Worm (Caenorhabditis elegans) whole organism, L1 larva: ENCODE data around the gene str-232.

ENCODE experiments used
- C04F5.9 ChIP-seq: sonication (generic microtip); optimal IDR thresholded peaks from 2 replicates; lab custom pipeline; 2016; ENCODE audit warnings: missing genetic modification characterization, missing compliant biosample characterization
- Y116A8C.19 ChIP-seq: sonication (generic microtip); optimal IDR thresholded peaks from 2 replicates; lab custom pipeline; 2016; ENCODE audit warnings: missing compliant biosample characterization, missing genetic modification characterization, borderline replicate concordance
- aha-1 ChIP-seq: fragments of 150-350 bp; optimal IDR thresholded peaks from 2 replicates; lab custom pipeline; 2014; ENCODE audit warnings: missing biosample characterization, missing genetic modification characterization
- blmp-1 ChIP-seq: fragments of 150-350 bp; optimal IDR thresholded peaks from 2 replicates; lab custom pipeline; 2014; ENCODE audit warnings: missing biosample characterization, missing genetic modification characterization
- ceh-63 ChIP-seq: fragments of 200-800 bp; sonication (Bioruptor generic); optimal IDR thresholded peaks from 2 replicates; lab custom pipeline; 2018; ENCODE audit warnings: mild to moderate bottlenecking, missing genetic modification characterization, missing compliant biosample characterization
- ceh-8 ChIP-seq: fragments of 200-800 bp; sonication (Bioruptor generic); optimal IDR thresholded peaks from 2 replicates; lab custom pipeline; 2018; ENCODE audit warnings: mild to moderate bottlenecking, missing genetic modification characterization, moderate library complexity, missing compliant biosample characterization
- ceh-82 ChIP-seq, 3 experiments: fragments of 150-350 bp in 1 of 3; sonication (generic microtip) in 2 of 3; optimal IDR thresholded peaks; 2 replicates each; lab custom pipeline; 2014 to 2017; ENCODE audit warnings: missing biosample characterization in 3 of 3, missing genetic modification characterization in 3 of 3
- efl-3 ChIP-seq: fragments of 200-800 bp; sonication (Bioruptor generic); optimal IDR thresholded peaks from 2 replicates; lab custom pipeline; 2018; ENCODE audit warnings: mild to moderate bottlenecking, missing genetic modification characterization, missing compliant biosample characterization
- egl-27 ChIP-seq, 2 experiments: fragments of 150-350 bp in 1 of 2; sonication (generic microtip); optimal IDR thresholded peaks; 3 replicates each; lab custom pipeline; 2017 to 2018; ENCODE audit warnings: missing biosample characterization in 2 of 2, missing genetic modification characterization in 2 of 2, missing genetic modification reagents in 2 of 2
- elt-2 ChIP-seq: sonication (generic microtip); optimal IDR thresholded peaks from 2 replicates; lab custom pipeline; 2016; ENCODE audit warnings: missing genetic modification characterization, mild to moderate bottlenecking, inconsistent platforms, missing compliant biosample characterization, missing genetic modification reagents
- fos-1 ChIP-seq: fragments of 150-350 bp; optimal IDR thresholded peaks from 2 replicates; lab custom pipeline; 2014; ENCODE audit warnings: missing biosample characterization, missing genetic modification characterization
- grh-1 ChIP-seq: fragments of 200-800 bp; sonication (Bioruptor generic); IDR thresholded peaks from 2 replicates; pipeline ENCODE4 v1.3.6; 2022; ENCODE audit warnings: missing genetic modification reagents, missing genetic modification characterization, missing compliant biosample characterization
- hlh-17 ChIP-seq: fragments of 200-800 bp; sonication (Bioruptor generic); optimal IDR thresholded peaks from 2 replicates; lab custom pipeline; 2018; ENCODE audit warnings: missing genetic modification characterization, mild to moderate bottlenecking, missing compliant biosample characterization, moderate library complexity, borderline replicate concordance
- hpl-2 ChIP-seq: fragments of 150-350 bp; optimal IDR thresholded peaks from 2 replicates; lab custom pipeline; 2014; ENCODE audit warnings: missing biosample characterization, missing genetic modification reagents, missing genetic modification characterization
- isw-1 ChIP-seq: fragments of 200-800 bp; sonication (Bioruptor generic); IDR thresholded peaks from 2 replicates; pipeline ENCODE4 v1.3.6; 2022; ENCODE audit warnings: missing genetic modification characterization, missing compliant biosample characterization
- jun-1 ChIP-seq: fragments of 150-350 bp; optimal IDR thresholded peaks from 2 replicates; lab custom pipeline; 2014; ENCODE audit warnings: missing biosample characterization, missing genetic modification reagents, missing genetic modification characterization
- lin-39 ChIP-seq: fragments of 150-350 bp; optimal IDR thresholded peaks from 2 replicates; lab custom pipeline; 2014; ENCODE audit warnings: missing biosample characterization, missing genetic modification reagents, missing genetic modification characterization
- lir-3 ChIP-seq: sonication (generic microtip); optimal IDR thresholded peaks from 2 replicates; lab custom pipeline; 2016; ENCODE audit warnings: mild to moderate bottlenecking, missing genetic modification characterization, moderate library complexity, missing compliant biosample characterization; ENCODE audit not compliant: poor library complexity
- mef-2 ChIP-seq: fragments of 150-350 bp; optimal IDR thresholded peaks from 2 replicates; lab custom pipeline; 2014; ENCODE audit warnings: missing biosample characterization, missing genetic modification characterization
- nhr-71 ChIP-seq: sonication (generic microtip); optimal IDR thresholded peaks from 2 replicates; lab custom pipeline; 2016; ENCODE audit warnings: mild to moderate bottlenecking, missing genetic modification characterization, moderate library complexity, missing compliant biosample characterization
- nhr-84 ChIP-seq: sonication (generic microtip); optimal IDR thresholded peaks from 2 replicates; lab custom pipeline; 2017; ENCODE audit warnings: missing biosample characterization, missing genetic modification characterization
- nhr-85 ChIP-seq: sonication (generic microtip); peaks from one replicate; lab custom pipeline; 2016; ENCODE audit warnings: missing genetic modification characterization, inconsistent platforms, missing compliant biosample characterization
- rnt-1 ChIP-seq: sonication (generic microtip); optimal IDR thresholded peaks from 2 replicates; lab custom pipeline; 2016; ENCODE audit warnings: mild to moderate bottlenecking, missing genetic modification characterization, moderate library complexity, missing compliant biosample characterization
- skn-1 ChIP-seq: fragments of 150-350 bp; optimal IDR thresholded peaks from 2 replicates; lab custom pipeline; 2014; ENCODE audit warnings: missing biosample characterization, missing genetic modification characterization
- snu-23 ChIP-seq: sonication (generic microtip); optimal IDR thresholded peaks from 2 replicates; lab custom pipeline; 2016; ENCODE audit warnings: missing genetic modification characterization, missing compliant biosample characterization
- swsn-7 ChIP-seq: sonication (generic microtip); optimal IDR thresholded peaks from 2 replicates; lab custom pipeline; 2016; ENCODE audit warnings: missing genetic modification characterization, missing compliant biosample characterization
- tbx-2 ChIP-seq: sonication (generic microtip); optimal IDR thresholded peaks from 2 replicates; lab custom pipeline; 2016; ENCODE audit warnings: missing genetic modification characterization, missing compliant biosample characterization
- unc-62 ChIP-seq: fragments of 150-350 bp; optimal IDR thresholded peaks from 2 replicates; lab custom pipeline; 2014; ENCODE audit warnings: missing biosample characterization, missing genetic modification reagents, missing genetic modification characterization
- unc-86 ChIP-seq: sonication (generic microtip); optimal IDR thresholded peaks from 2 replicates; lab custom pipeline; 2016; ENCODE audit warnings: missing genetic modification characterization, missing compliant biosample characterization
- unc-98 ChIP-seq: fragments of 200-800 bp; sonication (Bioruptor generic); IDR thresholded peaks from 2 replicates; pipeline ENCODE4 v1.3.6; 2022; ENCODE audit warnings: missing genetic modification characterization, missing compliant biosample characterization
- vab-15 ChIP-seq: sonication (generic microtip); optimal IDR thresholded peaks from 2 replicates; lab custom pipeline; 2017; ENCODE audit warnings: missing genotype, mild to moderate bottlenecking, missing genetic modification characterization, missing compliant biosample characterization
- zag-1 ChIP-seq: fragments of 150-350 bp; optimal IDR thresholded peaks from 2 replicates; lab custom pipeline; 2014; ENCODE audit warnings: missing biosample characterization, missing genetic modification characterization
- zip-4 ChIP-seq: fragments of 200-800 bp; sonication (Bioruptor generic); optimal IDR thresholded peaks from 2 replicates; lab custom pipeline; 2018; ENCODE audit warnings: mild to moderate bottlenecking, missing genetic modification characterization, moderate library complexity, missing compliant biosample characterization
- ztf-11 ChIP-seq, 2 experiments: sonication (generic microtip); optimal IDR thresholded peaks; 2 replicates each; lab custom pipeline; 2016 to 2017; ENCODE audit warnings: missing genetic modification characterization in 2 of 2, missing biosample characterization in 1 of 2, missing compliant biosample characterization in 1 of 2
- ztf-4 ChIP-seq: fragments of 150-350 bp; optimal IDR thresholded peaks from 2 replicates; lab custom pipeline; 2014; ENCODE audit warnings: missing biosample characterization, missing genetic modification characterization

str-232 gene

DNA sequence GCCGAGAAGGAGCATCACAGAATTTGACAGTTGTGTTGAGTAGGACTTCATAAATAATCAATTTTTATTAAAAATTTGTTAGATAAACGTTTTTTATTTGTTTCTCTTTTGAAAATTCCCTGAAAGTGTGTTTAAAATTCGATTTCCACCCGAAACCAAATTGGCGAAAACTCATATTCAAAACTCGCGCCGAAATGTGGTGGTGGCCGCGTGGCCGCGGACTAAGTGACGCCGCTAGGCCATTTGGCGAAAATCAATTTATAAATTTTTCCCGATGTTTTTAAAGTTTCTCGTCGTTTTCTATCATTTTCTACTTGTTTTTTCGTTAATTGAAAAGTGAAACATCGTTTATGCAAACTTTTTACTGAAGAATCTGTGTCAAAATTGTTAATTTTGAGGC is 7.0 kb upstream of the str-232 start (continued):
- TF ChIP-seq blmp-1 (no peak), isw-1 (GFP tag; lab: Robert Waterston, UW) (peak; percentile 49), rnt-1 (tag; lab: Kevin White, UChicago) (peak; percentile 96), skn-1 (tag; lab: Kevin White, UChicago) (peak; percentile 25), hlh-17 (GFP tag; lab: Kevin White, UChicago) (no peak), elt-2 (tag; lab: Kevin White, UChicago) (peak; percentile 16), zip-4 (GFP tag; lab: Kevin White, UChicago) (no peak), ceh-8 (no peak), swsn-7 (tag; lab: Kevin White, UChicago) (peak; percentile 52), unc-62 (GFP tag; lab: Kevin White, UChicago) (no peak), nhr-71 (tag; lab: Kevin White, UChicago) (peak; percentile 73), egl-27 (tag; optimal IDR thresholded peaks at IDR 0.05; lab: Kevin White, UChicago) (no peak), tbx-2 (tag; lab: Kevin White, UChicago) (no peak), Y116A8C.19 (tag; lab: Kevin White, UChicago) (peak; percentile 30), ztf-4 (no peak), fos-1 (no peak), nhr-84 (tag; lab: Kevin White, UChicago) (no peak), snu-23 (GFP tag; lab: Kevin White, UChicago) (no peak), ceh-63 (GFP tag; lab: Kevin White, UChicago) (no peak), unc-98 (peak; percentile 66)

DNA sequence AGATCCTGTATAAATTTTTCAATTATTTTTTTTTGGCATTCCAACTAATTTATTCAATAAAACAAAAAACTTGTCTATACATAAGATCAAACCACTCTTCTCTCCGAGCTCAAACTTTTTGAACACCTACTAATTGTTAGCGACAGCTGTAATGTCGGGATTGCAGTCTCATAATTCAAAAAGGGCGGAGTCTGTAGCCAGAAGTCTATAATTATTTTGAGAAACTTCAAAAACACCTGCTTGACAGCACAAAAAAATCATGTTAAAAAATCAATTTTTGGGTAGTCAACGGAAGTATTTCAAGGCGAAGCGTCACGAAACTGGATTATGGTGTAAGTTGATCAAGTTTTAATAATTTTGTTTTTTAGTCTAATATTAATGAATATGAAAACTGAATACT is 4.5 kb upstream of the str-232 start, which contains the start of gene srx-44:
TSS of gene srx-44 (plus strand) at position 301 of the 400 bp plus-strand sequence.
- TF ChIP-seq rnt-1 (tag; lab: Kevin White, UChicago): no peak
- no peak for TF ChIP-seq nhr-85
- no peak for TF ChIP-seq ztf-4
- no peak for TF ChIP-seq unc-86
- no peak for TF ChIP-seq zag-1 (tag; lab: Kevin White, UChicago)
- TF ChIP-seq aha-1: no peak
- TF ChIP-seq mef-2 (tag; lab: Kevin White, UChicago): no peak

DNA sequence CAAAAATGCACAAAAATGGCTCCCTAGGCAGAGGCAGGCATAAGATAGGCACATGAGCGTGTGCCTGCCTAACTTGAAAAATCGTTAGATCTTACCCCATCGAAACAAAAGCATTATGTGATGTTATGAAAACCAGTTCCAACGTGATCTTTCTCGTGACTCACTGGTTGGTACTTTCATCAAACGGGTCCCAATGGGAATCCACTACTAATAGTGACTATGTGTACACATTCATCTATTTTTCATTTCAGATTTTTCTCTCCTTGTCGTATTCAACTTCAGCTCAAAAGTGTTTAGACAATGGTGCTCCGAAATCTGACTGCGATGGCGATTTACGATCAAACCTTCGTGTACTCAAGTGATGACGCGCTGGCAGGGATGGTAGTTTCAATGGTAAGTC is 2.1 kb upstream of the str-232 start, which contains the start of gene srx-43:
TSS of gene srx-43 (plus strand) at position 301 of the 400 bp plus-strand sequence.
- TF ChIP-seq blmp-1 (no peak), hpl-2 (GFP tag; lab: Kevin White, UChicago) (no peak), efl-3 (GFP tag; lab: Kevin White, UChicago) (no peak), C04F5.9 (tag; lab: Kevin White, UChicago) (no peak), snu-23 (GFP tag; lab: Kevin White, UChicago) (no peak), egl-27 (tag; optimal IDR thresholded peaks at IDR 0.05; lab: Kevin White, UChicago) (no peak), lin-39 (tag; lab: Kevin White, UChicago) (no peak), vab-15 (tag; lab: Kevin White, UChicago) (no peak), ztf-11 (tag; optimal IDR thresholded peaks at IDR 0.05; lab: Kevin White, UChicago) (no peak), zip-4 (GFP tag; lab: Kevin White, UChicago) (no peak), grh-1 (GFP tag; lab: Robert Waterston, UW) (no peak), aha-1 (no peak), jun-1 (tag; lab: Kevin White, UChicago) (no peak), nhr-71 (tag; lab: Kevin White, UChicago) (no peak)

DNA sequence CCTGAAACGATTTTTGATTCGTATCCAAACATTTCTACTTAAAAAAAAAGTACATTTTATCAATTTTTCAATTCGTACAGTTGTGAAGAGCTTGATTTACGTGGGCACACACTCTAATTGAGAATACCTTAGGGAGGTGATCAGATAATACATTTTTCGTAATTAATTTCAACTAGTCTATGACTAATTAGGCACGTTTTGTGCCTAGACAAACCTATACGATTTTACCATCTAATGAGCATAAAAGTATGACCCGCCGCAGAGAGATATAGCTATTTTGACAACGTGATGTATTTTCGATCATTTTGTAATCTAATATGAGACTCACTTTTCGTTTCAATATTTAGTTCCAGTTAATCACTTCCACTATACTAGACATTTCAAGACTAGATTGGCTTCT is 1.4 kb upstream of the str-232 start:
- no peak for TF ChIP-seq lir-3 (tag; lab: Kevin White, UChicago)
- peak; percentile 66 for TF ChIP-seq ceh-8
- TF ChIP-seq ceh-82 (tag; optimal IDR thresholded peaks at IDR 0.05; lab: Kevin White, UChicago): no peak
- TF ChIP-seq, all 84 proteins: peak for 1
